Worm (Caenorhabditis elegans): ENCODE results near the gene bgnt-1.1.

Gene bgnt-1.1

ce11 chrIV:10489409-10489808 is 16.8 kb downstream of the bgnt-1.1 start:
- TF ChIP-seq skn-1 (tag; optimal IDR thresholded peaks at IDR 0.05): no peak
- no peak for TF ChIP-seq ceh-82 (tag; optimal IDR thresholded peaks at IDR 0.05)
- no peak for TF ChIP-seq unc-62 (GFP tag; optimal IDR thresholded peaks at IDR 0.05)
- TF ChIP-seq elt-2 (tag; optimal IDR thresholded peaks at IDR 0.05): no peak
- no peak for TF ChIP-seq nhr-43 (tag; optimal IDR thresholded peaks at IDR 0.05; ENCODE audit: poor library complexity, severe bottlenecking)
- TF ChIP-seq pha-4 (tag; optimal IDR thresholded peaks at IDR 0.05): no peak
- no peak for TF ChIP-seq ceh-16 (tag; optimal IDR thresholded peaks at IDR 0.05)
- TF ChIP-seq nhr-11 (tag; optimal IDR thresholded peaks at IDR 0.05): no peak
- TF ChIP-seq zag-1 (tag; optimal IDR thresholded peaks at IDR 0.05): no peak
- no peak for TF ChIP-seq lin-15B (tag; optimal IDR thresholded peaks at IDR 0.05)
- no peak for TF ChIP-seq sea-2 (GFP tag; optimal IDR thresholded peaks at IDR 0.05)
- no peak for TF ChIP-seq pqm-1 (tag; optimal IDR thresholded peaks at IDR 0.05)
- no peak for TF ChIP-seq egl-27 (tag; optimal IDR thresholded peaks at IDR 0.05)
- TF ChIP-seq hmg-11 (tag; optimal IDR thresholded peaks at IDR 0.05): no peak
- TF ChIP-seq nhr-67 (tag; optimal IDR thresholded peaks at IDR 0.05): no peak
- no peak for TF ChIP-seq daf-12 (tag; optimal IDR thresholded peaks at IDR 0.05)
- TF ChIP-seq nhr-237 (tag; optimal IDR thresholded peaks at IDR 0.05): no peak
- no peak for TF ChIP-seq jun-1 (tag; optimal IDR thresholded peaks at IDR 0.05)

DNA sequence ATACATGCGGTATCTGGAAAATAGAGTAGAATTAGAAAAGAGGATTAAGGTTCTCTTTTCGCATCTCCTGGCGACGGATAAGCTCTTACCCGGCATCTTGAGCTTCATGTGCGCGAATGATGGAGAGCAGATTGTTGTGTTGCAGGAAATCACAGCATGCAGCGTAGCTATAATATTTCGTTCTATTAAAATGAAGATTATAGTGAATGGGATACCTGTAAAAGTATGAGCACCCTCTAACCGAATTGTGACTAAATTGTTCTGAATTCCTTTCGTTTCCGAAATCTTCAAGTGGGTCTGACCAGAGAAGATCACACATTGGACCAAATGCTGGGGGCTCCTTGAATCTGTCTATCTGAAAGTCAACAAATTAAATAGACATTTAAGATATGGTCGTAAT is 25.8 kb downstream of the bgnt-1.1 start:
- TF ChIP-seq nhr-11 (tag; optimal IDR thresholded peaks at IDR 0.05): no peak
- TF ChIP-seq unc-39 (tag; optimal IDR thresholded peaks at IDR 0.05): no peak
- no peak for TF ChIP-seq ceh-28 (tag; optimal IDR thresholded peaks at IDR 0.05)
- no peak for TF ChIP-seq fkh-10 (GFP tag; optimal IDR thresholded peaks at IDR 0.05)
- no peak for TF ChIP-seq nhr-25 (tag; optimal IDR thresholded peaks at IDR 0.05)
- TF ChIP-seq ZK546.5 (tag; optimal IDR thresholded peaks at IDR 0.05): no peak
- TF ChIP-seq ama-1 (optimal IDR thresholded peaks at IDR 0.05): no peak
- no peak for TF ChIP-seq daf-12 (tag; optimal IDR thresholded peaks at IDR 0.05)
- no peak for TF ChIP-seq ceh-82 (tag; optimal IDR thresholded peaks at IDR 0.05)
- no peak for TF ChIP-seq fkh-2 (tag; optimal IDR thresholded peaks at IDR 0.05)
- TF ChIP-seq fos-1 (tag; optimal IDR thresholded peaks at IDR 0.05): no peak
- no peak for TF ChIP-seq nhr-237 (tag; optimal IDR thresholded peaks at IDR 0.05)
- TF ChIP-seq nhr-67 (tag; optimal IDR thresholded peaks at IDR 0.05): no peak
- no peak for TF ChIP-seq zag-1 (tag; optimal IDR thresholded peaks at IDR 0.05)
- TF ChIP-seq nhr-28 (tag; optimal IDR thresholded peaks at IDR 0.05): no peak
- TF ChIP-seq lin-39 (tag; optimal IDR thresholded peaks at IDR 0.05): no peak

ce11 chrIV:10499948-10500356 is 27.4 kb downstream of the bgnt-1.1 start:
- TF ChIP-seq nhr-77 (tag; optimal IDR thresholded peaks at IDR 0.05): no peak
- no peak for TF ChIP-seq elt-3 (tag; optimal IDR thresholded peaks at IDR 0.05)
- no peak for TF ChIP-seq jun-1 (tag; optimal IDR thresholded peaks at IDR 0.05)
- no peak for TF ChIP-seq ceh-28 (tag; optimal IDR thresholded peaks at IDR 0.05)
- no peak for TF ChIP-seq R02D3.7 (tag; optimal IDR thresholded peaks at IDR 0.05)
- peak; percentile 62 for TF ChIP-seq zag-1 (tag; optimal IDR thresholded peaks at IDR 0.05)
- no peak for TF ChIP-seq pqm-1 (tag; optimal IDR thresholded peaks at IDR 0.05)
- no peak for TF ChIP-seq mml-1 (tag; optimal IDR thresholded peaks at IDR 0.05)
- no peak for TF ChIP-seq nhr-67 (tag; optimal IDR thresholded peaks at IDR 0.05)
- no peak for TF ChIP-seq eor-1 (tag; optimal IDR thresholded peaks at IDR 0.05)
- TF ChIP-seq nhr-28 (tag; optimal IDR thresholded peaks at IDR 0.05): no peak
- TF ChIP-seq ztf-4 (tag; optimal IDR thresholded peaks at IDR 0.05): no peak
- peak; percentile 67 for TF ChIP-seq hmg-11 (tag; optimal IDR thresholded peaks at IDR 0.05)
- peak; percentile 88 for TF ChIP-seq lin-39 (tag; optimal IDR thresholded peaks at IDR 0.05)
- no peak for TF ChIP-seq nhr-12 (tag; optimal IDR thresholded peaks at IDR 0.05)
- TF ChIP-seq egl-5 (tag; optimal IDR thresholded peaks at IDR 0.05): peak; percentile 21
- TF ChIP-seq daf-12 (tag; optimal IDR thresholded peaks at IDR 0.05): no peak
- TF ChIP-seq fkh-10 (GFP tag; optimal IDR thresholded peaks at IDR 0.05): peak; percentile 58
- TF ChIP-seq fos-1 (tag; optimal IDR thresholded peaks at IDR 0.05): peak; percentile 21
- no peak for TF ChIP-seq egl-27 (tag; optimal IDR thresholded peaks at IDR 0.05)
- TF ChIP-seq lin-15B (tag; optimal IDR thresholded peaks at IDR 0.05): peak; percentile 55
- TF ChIP-seq unc-62 (GFP tag; optimal IDR thresholded peaks at IDR 0.05): no peak
- no peak for TF ChIP-seq nhr-25 (tag; optimal IDR thresholded peaks at IDR 0.05)
- peak; percentile 86 for TF ChIP-seq nfya-1 (tag; optimal IDR thresholded peaks at IDR 0.05; ENCODE audit: insufficient read depth)
- peak; percentile 71 for TF ChIP-seq nhr-11 (tag; optimal IDR thresholded peaks at IDR 0.05)
- no peak for TF ChIP-seq nhr-43 (tag; optimal IDR thresholded peaks at IDR 0.05; ENCODE audit: poor library complexity, severe bottlenecking)
- TF ChIP-seq unc-39 (tag; optimal IDR thresholded peaks at IDR 0.05): no peak
- peak; percentile 55 for TF ChIP-seq tbx-2 (tag; optimal IDR thresholded peaks at IDR 0.05)
- TF ChIP-seq nhr-76 (tag; optimal IDR thresholded peaks at IDR 0.05): no peak
- TF ChIP-seq fkh-2 (tag; optimal IDR thresholded peaks at IDR 0.05): no peak
- TF ChIP-seq nhr-23 (tag; optimal IDR thresholded peaks at IDR 0.05): no peak
- no peak for TF ChIP-seq aly-2 (tag; optimal IDR thresholded peaks at IDR 0.05)
- TF ChIP-seq mdl-1 (tag; optimal IDR thresholded peaks at IDR 0.05): no peak
- peak; percentile 2 for TF ChIP-seq snpc-4 (tag; optimal IDR thresholded peaks at IDR 0.05)
- TF ChIP-seq skn-1 (tag; optimal IDR thresholded peaks at IDR 0.05): peak; percentile 27
- TF ChIP-seq ZK546.5 (tag; optimal IDR thresholded peaks at IDR 0.05): no peak
- TF ChIP-seq ceh-82 (tag; optimal IDR thresholded peaks at IDR 0.05): no peak
- TF ChIP-seq elt-2 (tag; optimal IDR thresholded peaks at IDR 0.05): no peak
- no peak for TF ChIP-seq ceh-9 (tag; optimal IDR thresholded peaks at IDR 0.05)
